Fruit fly (Drosophila melanogaster) whole organism, prepupa: ENCODE measurements around the gene CG43051.

ENCODE experiments used
- CG11294 ChIP-seq: fragments of 200-800 bp; sonication (Bioruptor generic); IDR thresholded peaks from 2 replicates; pipeline ENCODE4 v1.3.6; 2022; ENCODE audit warnings: missing biosample characterization, missing genetic modification characterization
- CG16779 ChIP-seq: fragments of 200-800 bp; sonication (Bioruptor generic); optimal IDR thresholded peaks from 3 replicates; lab custom pipeline; 2017; ENCODE audit warnings: missing biosample characterization, mild to moderate bottlenecking, missing genetic modification characterization
- Eip78C ChIP-seq: fragments of 200-800 bp; sonication (Bioruptor generic); peaks from one replicate; lab custom pipeline; 2016; ENCODE audit warnings: missing biosample characterization, missing genetic modification characterization
- Ets21C ChIP-seq: fragments of 200-800 bp; sonication (Bioruptor generic); optimal IDR thresholded peaks from 3 replicates; lab custom pipeline; 2016; ENCODE audit warnings: missing biosample characterization, missing genetic modification characterization

DNA sequence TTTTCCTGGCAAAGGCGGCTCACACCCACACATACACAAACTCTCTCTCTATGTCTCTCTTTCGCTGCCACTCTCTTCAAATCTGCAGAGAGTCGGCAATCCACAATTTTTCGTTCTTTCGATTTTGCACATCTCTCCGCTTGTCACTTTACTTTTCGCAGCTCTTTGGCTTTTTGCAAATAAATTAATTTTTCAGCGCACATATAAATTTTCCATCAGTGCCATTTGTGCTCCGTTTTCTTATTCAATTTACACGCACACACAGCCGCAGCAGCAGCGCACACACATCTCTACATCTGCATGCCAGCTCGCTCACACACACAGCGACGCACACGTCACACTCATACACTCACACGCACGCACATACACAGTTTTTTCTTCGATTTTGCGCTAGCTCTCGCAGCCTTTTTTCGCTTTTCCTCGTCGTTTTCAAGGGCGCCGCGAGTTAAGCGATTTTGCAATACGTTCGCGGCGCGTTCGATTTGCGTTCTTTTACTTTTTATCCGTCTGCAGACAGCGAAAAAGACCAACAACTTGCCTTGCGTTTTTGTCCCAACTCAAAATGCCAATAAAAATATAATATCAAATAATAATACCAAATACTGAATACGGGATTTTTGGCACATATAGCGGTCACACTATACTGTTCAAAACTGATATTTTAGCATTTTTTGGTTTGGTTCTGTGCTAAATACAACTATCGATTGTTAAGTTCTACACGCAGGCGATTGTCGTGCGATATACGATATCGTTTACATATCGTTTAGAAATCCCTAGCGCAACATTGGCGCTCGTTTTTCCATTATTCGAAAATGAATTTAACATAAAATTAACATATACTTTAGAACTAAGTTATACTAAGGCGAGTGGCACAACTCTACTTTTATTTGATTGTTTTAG lies 38.6 kb downstream of the CG43051 start, which contains the start of gene bun:
- no peak for TF ChIP-seq CG11294
- peak; percentile 35 for TF ChIP-seq CG16779 (tag; lab: Kevin White, UChicago)
- no peak for TF ChIP-seq Ets21C (GFP tag; lab: Kevin White, UChicago)
- peak; percentile 73 for TF ChIP-seq Eip78C (GFP tag; lab: Kevin White, UChicago)
